Worm (Caenorhabditis elegans): ENCODE data around the gene fip-3.

- TF ChIP-seq snpc-4 (tag; optimal IDR thresholded peaks at IDR 0.05) (no peak), nhr-76 (tag; optimal IDR thresholded peaks at IDR 0.05) (no peak), unc-62 (GFP tag; optimal IDR thresholded peaks at IDR 0.05) (no peak), elt-3 (tag; optimal IDR thresholded peaks at IDR 0.05) (no peak), lsy-2 (tag; optimal IDR thresholded peaks at IDR 0.05) (no peak), hlh-1 (tag; optimal IDR thresholded peaks at IDR 0.05) (no peak), nhr-28 (tag; optimal IDR thresholded peaks at IDR 0.05) (no peak), pha-4 (tag; optimal IDR thresholded peaks at IDR 0.05) (no peak), ceh-43 (GFP tag; optimal IDR thresholded peaks at IDR 0.05) (no peak), ham-2 (GFP tag; optimal IDR thresholded peaks at IDR 0.05) (no peak), blmp-1 (tag; optimal IDR thresholded peaks at IDR 0.05) (no peak), drap-1 (GFP tag; optimal IDR thresholded peaks at IDR 0.05) (no peak), mep-1 (tag; optimal IDR thresholded peaks at IDR 0.05) (no peak)
Observed at ce11 chrIII:8625125-8625524, 35.8 kb upstream of the fip-3 start.

All from whole organism, mixed stage, embryonic.